Fruit fly (Drosophila melanogaster) whole organism, adult: ENCODE data around the gene Hsp22.

Experiments used
- CG11617 ChIP-seq: fragments of 200-800 bp; sonication (Bioruptor generic); optimal IDR thresholded peaks from 2 replicates; lab custom pipeline; 2017; ENCODE audit warnings: mild to moderate bottlenecking, missing biosample characterization, missing genetic modification reagents, missing genetic modification characterization
- CG12768 ChIP-seq: fragments of 200-800 bp; sonication (Bioruptor generic); optimal IDR thresholded peaks from 2 replicates; lab custom pipeline; 2017; ENCODE audit warnings: missing biosample characterization, missing genetic modification characterization, mild to moderate bottlenecking, moderate library complexity, missing genetic modification reagents
- CG1620 ChIP-seq: fragments of 200-800 bp; sonication (Bioruptor generic); optimal IDR thresholded peaks from 2 replicates; lab custom pipeline; 2016; ENCODE audit warnings: missing biosample characterization, missing genetic modification characterization
- CG33017 ChIP-seq: fragments of 200-800 bp; sonication (Bioruptor generic); optimal IDR thresholded peaks from 2 replicates; lab custom pipeline; 2018; ENCODE audit warnings: missing biosample characterization, mild to moderate bottlenecking, missing genetic modification characterization, moderate library complexity
- CG5204 ChIP-seq: fragments of 200-800 bp; sonication (Bioruptor generic); optimal IDR thresholded peaks from 2 replicates; lab custom pipeline; 2016; ENCODE audit warnings: missing biosample characterization, missing genetic modification characterization
- Crg-1 ChIP-seq: fragments of 200-800 bp; sonication (Bioruptor generic); optimal IDR thresholded peaks from 2 replicates; lab custom pipeline; 2016; ENCODE audit warnings: missing biosample characterization, missing genetic modification characterization
- Mnt ChIP-seq: fragments of 200-800 bp; sonication (Bioruptor generic); optimal IDR thresholded peaks from 2 replicates; lab custom pipeline; 2016; ENCODE audit warnings: missing biosample characterization, mild to moderate bottlenecking, missing genetic modification characterization
- cic ChIP-seq: fragments of 200-800 bp; sonication (Bioruptor generic); optimal IDR thresholded peaks from 2 replicates; lab custom pipeline; 2017; ENCODE audit warnings: missing biosample characterization, mild to moderate bottlenecking, missing genetic modification characterization, moderate library complexity
- cnc ChIP-seq, 2 experiments: fragments of >200 bp; optimal IDR thresholded peaks; 2 replicates each; lab custom pipeline; 2017
- ovo ChIP-seq: fragments of 200-800 bp; sonication (Bioruptor generic); optimal IDR thresholded peaks from 2 replicates; lab custom pipeline; 2016; ENCODE audit warnings: missing biosample characterization, missing genetic modification characterization
- pad ChIP-seq: fragments of 200-800 bp; sonication (Bioruptor generic); optimal IDR thresholded peaks from 3 replicates; lab custom pipeline; 2017; ENCODE audit warnings: missing biosample characterization, missing genetic modification characterization, mild to moderate bottlenecking, moderate library complexity, missing genetic modification reagents
- toe ChIP-seq: fragments of 200-800 bp; sonication (Bioruptor generic); optimal IDR thresholded peaks from 2 replicates; lab custom pipeline; 2016; ENCODE audit warnings: missing biosample characterization, missing genetic modification characterization

dm6 chr3L:9410754-9411423 is 38.2 kb downstream of the Hsp22 start, which contains the start of the genes CG4022 and Cpsf5:
- TF ChIP-seq toe (GFP tag; lab: Kevin White, UChicago) (peak; percentile 91), CG5204 (no peak), ovo (GFP tag; lab: Kevin White, UChicago) (peak; percentile 74), Mnt (GFP tag; lab: Kevin White, UChicago) (peak; percentile 89), cic (GFP tag; lab: Kevin White, UChicago) (peak; percentile 66), pad (peak; percentile 61), CG33017 (tag; lab: Kevin White, UChicago) (peak; percentile 84), CG11617 (GFP tag; lab: Kevin White, UChicago) (peak; percentile 90), CG12768 (GFP tag; lab: Kevin White, UChicago) (peak; percentile 78), CG1620 (peak; percentile 84), Crg-1 (peak; percentile 77), cnc (optimal IDR thresholded peaks at IDR 0.05; lab: Kevin White, UChicago) (no peak)
